Fruit fly (Drosophila melanogaster): ENCODE results near the gene CG10646.
A peak's percentile ranks its signal among the peaks of the same experiment; 100 is the strongest.

The CG10646 gene

DNA sequence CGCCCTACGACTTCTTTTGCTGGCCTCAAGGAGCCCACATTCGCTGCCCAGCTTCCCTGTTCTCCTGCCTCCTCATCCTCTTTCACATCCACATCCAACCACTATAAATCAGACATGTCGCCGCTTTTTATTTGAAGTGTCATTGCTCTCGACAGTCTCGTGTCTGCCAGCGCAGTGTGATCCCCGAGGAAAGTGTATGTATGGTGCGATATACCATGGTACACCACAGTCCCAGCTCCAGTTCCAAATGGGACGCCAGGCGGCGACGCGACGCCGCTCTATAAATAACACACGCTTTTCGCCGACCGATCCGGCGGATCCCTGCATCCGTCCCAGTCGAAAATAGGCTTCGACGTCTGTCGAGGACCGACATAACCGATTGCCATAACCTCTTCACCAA, 25.5 kb downstream of the CG10646 start:
- TF ChIP-seq EcR (GFP tag; optimal IDR thresholded peaks at IDR 0.05) (peak; percentile 83), Pif1B (GFP tag; optimal IDR thresholded peaks at IDR 0.05) (no peak), Snoo (tag; optimal IDR thresholded peaks at IDR 0.05) (no peak), Pif1A (GFP tag; optimal IDR thresholded peaks at IDR 0.05) (no peak), CG12605 (GFP tag; IDR thresholded peaks at IDR 0.05) (no peak), CG17806 (tag; optimal IDR thresholded peaks at IDR 0.05) (no peak), CG32121 (GFP tag; IDR thresholded peaks at IDR 0.05) (no peak)

DNA sequence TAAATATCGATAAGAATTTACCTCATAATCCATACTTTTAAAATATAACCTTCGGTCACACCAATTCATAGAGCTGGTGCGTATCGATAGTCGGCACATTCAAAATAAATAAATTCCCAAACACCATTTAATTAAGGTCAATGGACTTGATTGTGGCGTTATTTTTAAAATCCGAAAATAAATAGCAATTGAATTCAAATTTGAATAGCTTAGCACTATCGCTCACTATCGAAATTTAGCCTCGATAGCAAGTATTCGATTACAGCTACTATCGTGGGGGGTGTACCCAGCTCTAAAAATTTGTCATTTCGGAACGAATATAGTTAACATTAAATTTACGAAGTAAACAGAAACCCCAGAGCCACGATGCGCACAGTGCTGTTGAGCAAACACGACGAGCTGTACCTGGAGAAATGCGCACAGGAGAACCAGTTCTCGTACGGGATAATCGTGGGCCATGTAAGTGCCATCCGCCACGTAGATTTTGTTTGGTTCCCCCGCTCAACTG, 32.2 kb downstream of the CG10646 start, which contains the start of gene CG10616:
Gene CG10616, plus strand, starts transcription at position 258 of the 508 bp plus-strand sequence.
- TF ChIP-seq D1 (tag; optimal IDR thresholded peaks at IDR 0.05) (no peak), CG8301 (tag; optimal IDR thresholded peaks at IDR 0.05) (no peak)

dm6 chr3L:12470509-12470908, 33.2 kb downstream of the CG10646 start:
- no peak for TF ChIP-seq Ets98B (GFP tag; IDR thresholded peaks at IDR 0.05)
- TF ChIP-seq CG4496 (GFP tag; IDR thresholded peaks at IDR 0.05) = no peak
- no peak for TF ChIP-seq CG13204 (GFP tag; optimal IDR thresholded peaks at IDR 0.05)
- TF ChIP-seq CG17806 (tag; optimal IDR thresholded peaks at IDR 0.05) = no peak
- TF ChIP-seq CG8301 (tag; optimal IDR thresholded peaks at IDR 0.05) = no peak
- TF ChIP-seq Snoo (tag; optimal IDR thresholded peaks at IDR 0.05) = no peak
- TF ChIP-seq CG9948 (tag; optimal IDR thresholded peaks at IDR 0.05) = no peak
- no peak for TF ChIP-seq rn (GFP tag; IDR thresholded peaks at IDR 0.05)
- TF ChIP-seq CG10348 (GFP tag; IDR thresholded peaks at IDR 0.05) = no peak
- no peak for TF ChIP-seq CG32121 (GFP tag; IDR thresholded peaks at IDR 0.05)
- no peak for TF ChIP-seq EcR (GFP tag; optimal IDR thresholded peaks at IDR 0.05)
- no peak for TF ChIP-seq Pif1A (GFP tag; optimal IDR thresholded peaks at IDR 0.05)
- TF ChIP-seq CG15710 (tag; optimal IDR thresholded peaks at IDR 0.05) = no peak
- no peak for TF ChIP-seq CG8159 (tag; optimal IDR thresholded peaks at IDR 0.05)
- no peak for TF ChIP-seq CG34367 (tag; optimal IDR thresholded peaks at IDR 0.05)
- no peak for TF ChIP-seq CG12605 (GFP tag; IDR thresholded peaks at IDR 0.05)

dm6 chr3L:12469684-12470083, 34.0 kb downstream of the CG10646 start, which contains the start of gene CG32102:
TSS of gene CG32102 (minus strand) at chr3L:12469784.
- TF ChIP-seq EcR (GFP tag; optimal IDR thresholded peaks at IDR 0.05) = no peak
- no peak for TF ChIP-seq CG13204 (GFP tag; optimal IDR thresholded peaks at IDR 0.05)
- no peak for TF ChIP-seq CG4496 (GFP tag; IDR thresholded peaks at IDR 0.05)
- no peak for TF ChIP-seq Snoo (tag; optimal IDR thresholded peaks at IDR 0.05)
- TF ChIP-seq CG14655 (GFP tag; optimal IDR thresholded peaks at IDR 0.05) = no peak
- no peak for TF ChIP-seq gl (tag; optimal IDR thresholded peaks at IDR 0.05)
- TF ChIP-seq CG8159 (tag; optimal IDR thresholded peaks at IDR 0.05) = no peak
- no peak for TF ChIP-seq CG15710 (tag; optimal IDR thresholded peaks at IDR 0.05)
- no peak for TF ChIP-seq Ets98B (GFP tag; IDR thresholded peaks at IDR 0.05)
- TF ChIP-seq Pif1B (GFP tag; optimal IDR thresholded peaks at IDR 0.05) = no peak
- TF ChIP-seq fd96Ca (GFP tag; IDR thresholded peaks at IDR 0.05) = no peak
- TF ChIP-seq rn (GFP tag; IDR thresholded peaks at IDR 0.05) = no peak
- no peak for TF ChIP-seq CG34367 (tag; optimal IDR thresholded peaks at IDR 0.05)

DNA sequence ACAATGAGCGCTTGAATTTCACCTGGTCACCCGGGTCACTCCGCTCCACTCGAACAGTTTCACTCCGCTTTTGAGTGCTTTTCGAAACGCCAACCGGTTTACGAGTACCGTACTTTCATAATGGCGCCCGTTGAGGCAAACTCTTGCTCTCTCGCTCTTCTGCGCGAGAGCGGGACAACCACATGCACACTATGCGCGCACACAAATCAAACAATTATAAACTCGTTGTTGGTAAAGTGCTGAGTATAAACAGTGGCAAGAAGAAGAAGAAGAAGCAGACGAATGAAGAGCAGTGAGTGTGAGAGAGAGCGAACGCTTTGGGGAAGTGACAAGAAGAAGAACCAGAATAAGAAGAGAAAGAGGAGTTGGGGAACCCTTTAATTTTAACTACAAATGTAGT, 35.7 kb downstream of the CG10646 start, which contains the start of gene eyg:
Gene eyg, minus strand, starts transcription at position 6 of the 400 bp plus-strand sequence.
- TF ChIP-seq fd96Ca (GFP tag; IDR thresholded peaks at IDR 0.05) = peak; percentile 75; the same call in 2 of the 3 replicates
- TF ChIP-seq Snoo (tag; optimal IDR thresholded peaks at IDR 0.05) = peak; percentile 25
- peak; percentile 2 for TF ChIP-seq D1 (tag; optimal IDR thresholded peaks at IDR 0.05)
- peak; percentile 19 for TF ChIP-seq EcR (GFP tag; optimal IDR thresholded peaks at IDR 0.05)
- TF ChIP-seq CG4496 (GFP tag; IDR thresholded peaks at IDR 0.05) = no peak
- no peak for TF ChIP-seq CG9948 (tag; optimal IDR thresholded peaks at IDR 0.05)

DNA sequence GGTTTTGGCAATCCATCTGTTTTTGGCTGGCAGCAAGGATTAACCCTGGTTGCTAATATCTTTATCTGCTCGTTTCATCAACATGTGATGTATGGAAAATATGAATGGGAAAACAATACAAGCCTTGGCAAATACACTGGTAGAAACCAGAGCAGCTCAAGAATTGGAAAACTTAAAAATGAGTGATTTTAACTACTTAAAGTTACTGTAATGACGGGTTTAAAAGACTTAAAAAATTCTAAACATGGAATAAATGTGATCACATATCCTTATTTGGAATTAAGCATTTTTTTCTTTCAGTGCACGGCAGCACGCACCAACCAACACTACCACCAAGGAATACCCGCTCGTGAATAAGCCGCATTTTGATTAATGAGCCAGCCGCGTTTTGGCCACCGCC, 38.5 kb downstream of the CG10646 start:
- TF ChIP-seq CG8159 (tag; optimal IDR thresholded peaks at IDR 0.05) (peak; percentile 28), fd96Ca (GFP tag; IDR thresholded peaks at IDR 0.05) (no peak)

DNA sequence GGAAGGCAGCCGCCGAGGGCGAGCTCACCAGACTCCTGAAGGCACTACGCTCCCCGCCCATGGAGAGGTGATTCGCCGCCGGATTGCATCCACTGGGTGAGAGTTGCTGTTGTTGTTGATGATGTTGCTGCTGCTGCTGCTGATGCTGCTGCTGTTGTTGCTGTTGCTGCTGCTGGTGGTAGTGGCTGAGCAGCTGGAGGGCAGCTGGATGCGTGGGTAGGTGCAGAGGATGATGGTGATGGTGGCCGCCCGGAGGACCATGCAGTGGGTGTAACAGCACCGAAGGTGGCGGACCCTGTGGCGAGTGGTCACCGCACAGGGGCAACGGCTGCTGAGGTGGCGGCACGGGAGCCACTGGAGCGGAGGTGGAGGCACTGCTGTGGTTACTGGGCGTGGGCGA, 40.1 kb downstream of the CG10646 start:
- TF ChIP-seq Pif1B (GFP tag; optimal IDR thresholded peaks at IDR 0.05) (no peak), gl (tag; optimal IDR thresholded peaks at IDR 0.05) (no peak), rn (GFP tag; IDR thresholded peaks at IDR 0.05) (no peak), Pif1A (GFP tag; optimal IDR thresholded peaks at IDR 0.05) (no peak), EcR (GFP tag; optimal IDR thresholded peaks at IDR 0.05) (no peak), CG14655 (GFP tag; optimal IDR thresholded peaks at IDR 0.05) (no peak), fd96Ca (GFP tag; IDR thresholded peaks at IDR 0.05) (no peak), D1 (tag; optimal IDR thresholded peaks at IDR 0.05) (no peak), CG9948 (tag; optimal IDR thresholded peaks at IDR 0.05) (no peak), CG17806 (tag; optimal IDR thresholded peaks at IDR 0.05) (no peak), CG13204 (GFP tag; optimal IDR thresholded peaks at IDR 0.05) (no peak)

- TF ChIP-seq CG13204 (GFP tag; optimal IDR thresholded peaks at IDR 0.05) (no peak), CG10348 (GFP tag; IDR thresholded peaks at IDR 0.05) (no peak), CG34367 (tag; optimal IDR thresholded peaks at IDR 0.05) (no peak), CG15710 (tag; optimal IDR thresholded peaks at IDR 0.05) (no peak), CG8159 (tag; optimal IDR thresholded peaks at IDR 0.05) (no peak), CG32121 (GFP tag; IDR thresholded peaks at IDR 0.05) (no peak), gl (tag; optimal IDR thresholded peaks at IDR 0.05) (no peak), CG12605 (GFP tag; IDR thresholded peaks at IDR 0.05) (no peak), CG14655 (GFP tag; optimal IDR thresholded peaks at IDR 0.05) (no peak)
Measured at dm6 chr3L:12461953-12462352, 41.7 kb downstream of the CG10646 start.

All from whole organism, pupa.